Fruit fly (Drosophila melanogaster) whole organism, adult: ENCODE measurements around the gene Ubqn.
A peak's percentile ranks its signal among the peaks of the same experiment; 100 is the strongest.

Source experiments
- CG12768 ChIP-seq: fragments of 200-800 bp; sonication (Bioruptor generic); optimal IDR thresholded peaks from 2 replicates; lab custom pipeline; 2017; ENCODE audit warnings: missing biosample characterization, missing genetic modification characterization, mild to moderate bottlenecking, moderate library complexity, missing genetic modification reagents
- CG14711 ChIP-seq: fragments of 200-800 bp; sonication (Bioruptor generic); optimal IDR thresholded peaks from 2 replicates; lab custom pipeline; 2018; ENCODE audit warnings: missing biosample characterization, mild to moderate bottlenecking, missing genetic modification characterization, moderate library complexity
- CG1620 ChIP-seq: fragments of 200-800 bp; sonication (Bioruptor generic); optimal IDR thresholded peaks from 2 replicates; lab custom pipeline; 2016; ENCODE audit warnings: missing biosample characterization, missing genetic modification characterization
- CG7045 ChIP-seq: fragments of 200-800 bp; sonication (Bioruptor generic); optimal IDR thresholded peaks from 2 replicates; lab custom pipeline; 2017; ENCODE audit warnings: missing biosample characterization, mild to moderate bottlenecking, missing genetic modification characterization
- Clk ChIP-seq: fragments of 200-800 bp; sonication (Bioruptor generic); optimal IDR thresholded peaks from 2 replicates; lab custom pipeline; 2017; ENCODE audit warnings: missing biosample characterization, missing genetic modification characterization
- Crg-1 ChIP-seq: fragments of 200-800 bp; sonication (Bioruptor generic); optimal IDR thresholded peaks from 2 replicates; lab custom pipeline; 2016; ENCODE audit warnings: missing biosample characterization, missing genetic modification characterization
- Mnt ChIP-seq: fragments of 200-800 bp; sonication (Bioruptor generic); optimal IDR thresholded peaks from 2 replicates; lab custom pipeline; 2016; ENCODE audit warnings: missing biosample characterization, mild to moderate bottlenecking, missing genetic modification characterization
- bab1 ChIP-seq: fragments of 200-800 bp; sonication (Bioruptor generic); optimal IDR thresholded peaks from 3 replicates; lab custom pipeline; 2019; ENCODE audit warnings: missing biosample characterization, mild to moderate bottlenecking, missing genetic modification characterization, moderate library complexity
- cic ChIP-seq: fragments of 200-800 bp; sonication (Bioruptor generic); optimal IDR thresholded peaks from 2 replicates; lab custom pipeline; 2017; ENCODE audit warnings: missing biosample characterization, mild to moderate bottlenecking, missing genetic modification characterization, moderate library complexity
- kay ChIP-seq: fragments of 200-800 bp; sonication (Bioruptor generic); peaks from one replicate; lab custom pipeline; 2016; ENCODE audit warnings: missing biosample characterization, missing genetic modification characterization, borderline replicate concordance
- pad ChIP-seq: fragments of 200-800 bp; sonication (Bioruptor generic); optimal IDR thresholded peaks from 3 replicates; lab custom pipeline; 2017; ENCODE audit warnings: missing biosample characterization, missing genetic modification characterization, mild to moderate bottlenecking, moderate library complexity, missing genetic modification reagents
- toe ChIP-seq: fragments of 200-800 bp; sonication (Bioruptor generic); optimal IDR thresholded peaks from 2 replicates; lab custom pipeline; 2016; ENCODE audit warnings: missing biosample characterization, missing genetic modification characterization

Gene Ubqn

dm6 chrX:19717988-19718973 lies 34.7 kb downstream of the Ubqn start, which contains the start of gene CG12531:
Gene CG12531, plus strand, starts transcription at chrX:19718923.
- no peak for TF ChIP-seq CG14711
- no peak for TF ChIP-seq Crg-1 (GFP tag; lab: Kevin White, UChicago)

DNA sequence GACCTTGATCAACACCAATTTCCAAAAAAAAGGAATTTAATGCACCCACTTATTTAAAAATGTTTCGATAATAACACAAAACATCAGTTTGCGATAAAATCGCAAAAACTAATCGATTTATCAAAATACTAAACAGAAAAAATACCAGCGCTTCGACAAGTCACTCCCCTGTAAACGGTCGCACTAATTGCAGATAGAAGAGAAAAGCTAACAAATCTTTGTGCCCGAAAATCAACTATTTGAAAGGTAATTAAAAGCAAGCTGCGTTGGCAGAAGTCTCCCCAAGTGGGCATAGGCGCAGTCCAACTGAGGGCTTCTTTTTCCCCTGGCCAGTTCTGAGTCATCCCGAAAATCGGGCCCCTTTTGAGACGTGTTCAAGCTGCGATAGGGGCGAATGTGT lies 47.2 kb downstream of the Ubqn start, which contains the start of gene AP-1-2beta:
AP-1-2beta (plus strand) TSS at position 161 of the 400 bp plus-strand sequence.
- peak; percentile 7 for TF ChIP-seq Mnt (GFP tag; lab: Kevin White, UChicago)
- TF ChIP-seq bab1: no peak

DNA sequence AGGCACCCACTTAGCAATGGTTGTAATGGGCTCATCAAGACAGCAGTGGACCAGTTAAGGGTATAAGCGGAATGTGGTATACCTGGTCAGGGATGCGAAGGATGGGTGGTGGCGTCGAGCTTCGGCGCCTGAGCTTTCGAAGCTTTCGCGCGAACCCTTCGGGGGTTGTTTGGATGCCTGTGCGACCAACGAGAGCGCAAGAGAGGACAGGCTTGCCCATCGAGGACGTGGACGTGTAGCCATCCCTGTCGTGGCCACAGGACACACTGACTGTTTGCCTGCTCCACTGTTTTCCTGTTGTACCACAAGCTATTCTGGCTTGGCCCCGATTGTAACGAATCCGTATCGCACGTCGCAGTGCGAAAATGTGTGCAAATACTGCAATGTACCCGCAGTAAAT lies 51.7 kb downstream of the Ubqn start, which contains the start of gene CG14234:
CG14234 (plus strand) TSS at position 301 of the 400 bp plus-strand sequence.
- TF ChIP-seq Clk (GFP tag; lab: Kevin White, UChicago) (no peak), bab1 (no peak), Mnt (GFP tag; lab: Kevin White, UChicago) (no peak), toe (GFP tag; lab: Kevin White, UChicago) (no peak), CG1620 (GFP tag; lab: Kevin White, UChicago) (no peak), cic (GFP tag; lab: Kevin White, UChicago) (no peak), CG14711 (no peak), CG12768 (GFP tag; lab: Kevin White, UChicago) (no peak), kay (GFP tag; lab: Kevin White, UChicago) (no peak), CG7045 (no peak), pad (GFP tag; lab: Kevin White, UChicago) (no peak)
